Fruit fly (Drosophila melanogaster): Measurements from ENCODE around the gene CG6749.

DNA sequence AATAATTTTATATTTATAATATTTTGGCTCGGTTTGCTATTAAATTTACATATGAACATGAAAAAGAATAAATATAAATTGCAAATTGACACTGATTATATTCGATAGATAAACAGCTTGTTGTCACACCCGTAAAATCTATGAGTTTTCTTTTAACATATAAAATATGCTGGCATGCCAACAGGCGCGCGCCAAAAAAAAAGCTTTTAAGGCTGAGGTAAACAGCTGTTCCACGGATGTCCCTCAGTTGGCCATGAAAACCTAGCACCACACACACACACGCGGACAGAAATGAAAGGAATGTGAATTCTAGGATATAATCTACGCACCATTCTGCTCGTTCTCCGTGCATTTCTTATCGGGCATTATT, 38.8 kb downstream of the CG6749 start:
- TF ChIP-seq CG12768 (GFP tag; optimal IDR thresholded peaks at IDR 0.05) (no peak), ovo (GFP tag; optimal IDR thresholded peaks at IDR 0.05) (no peak), CG5204 (GFP tag; optimal IDR thresholded peaks at IDR 0.05) (no peak), cnc (optimal IDR thresholded peaks at IDR 0.05) (no peak), Mnt (GFP tag; optimal IDR thresholded peaks at IDR 0.05) (no peak), CG11617 (GFP tag; optimal IDR thresholded peaks at IDR 0.05) (no peak), bab1 (GFP tag; optimal IDR thresholded peaks at IDR 0.05) (no peak), Hr96 (GFP tag; optimal IDR thresholded peaks at IDR 0.05) (no peak)

Measured in whole organism, adult.